Worm (Caenorhabditis elegans) whole organism, L4 larva: ENCODE data around the gene smg-9.

Source experiments
- F10B5.3 ChIP-seq: sonication (generic microtip); optimal IDR thresholded peaks from 2 replicates; lab custom pipeline; 2016; ENCODE audit warnings: mild to moderate bottlenecking, missing genetic modification characterization, missing compliant biosample characterization
- F26F4.8 ChIP-seq: fragments of 200-800 bp; sonication (Bioruptor generic); conservative IDR thresholded peaks from 2 replicates; pipeline ENCODE4 v1.3.6; 2022; ENCODE audit warnings: missing genetic modification characterization, missing compliant biosample characterization
- F49E8.2 ChIP-seq: sonication (generic microtip); optimal IDR thresholded peaks from 2 replicates; lab custom pipeline; 2016; ENCODE audit warnings: missing compliant biosample characterization, mild to moderate bottlenecking, missing genetic modification characterization, borderline replicate concordance
- T20F7.1 ChIP-seq: fragments of 200-800 bp; sonication (Bioruptor generic); optimal IDR thresholded peaks from 2 replicates; lab custom pipeline; 2018; ENCODE audit warnings: mild to moderate bottlenecking, missing genetic modification characterization, missing compliant biosample characterization
- Y5F2A.4 ChIP-seq: fragments of 200-800 bp; sonication (Bioruptor generic); optimal IDR thresholded peaks from 2 replicates; lab custom pipeline; 2018; ENCODE audit warnings: mild to moderate bottlenecking, missing genetic modification characterization, missing compliant biosample characterization
- Y75B8A.6 ChIP-seq: fragments of 200-800 bp; sonication (Bioruptor generic); IDR thresholded peaks from 2 replicates; pipeline ENCODE4 v1.3.6; 2022; ENCODE audit warnings: missing genetic modification reagents, missing genetic modification characterization, missing compliant biosample characterization
- aha-1 ChIP-seq: fragments of 150-350 bp; peaks from one replicate; lab custom pipeline; 2014; ENCODE audit warnings: missing biosample characterization, missing genetic modification characterization
- aly-2 ChIP-seq: sonication (generic microtip); optimal IDR thresholded peaks from 2 replicates; lab custom pipeline; 2018; ENCODE audit warnings: missing biosample characterization, missing genetic modification characterization
- attf-4 ChIP-seq: sonication (generic microtip); optimal IDR thresholded peaks from 3 replicates; lab custom pipeline; 2017; ENCODE audit warnings: missing biosample characterization, missing genetic modification characterization
- ceh-20 ChIP-seq: fragments of 200-800 bp; sonication (Bioruptor generic); IDR thresholded peaks from 2 replicates; pipeline ENCODE4 v1.3.6; 2022; ENCODE audit warnings: missing genetic modification reagents, missing genetic modification characterization, missing compliant biosample characterization
- ceh-32 ChIP-seq: sonication (generic microtip); optimal IDR thresholded peaks from 2 replicates; lab custom pipeline; 2016; ENCODE audit warnings: mild to moderate bottlenecking, missing genetic modification characterization, missing compliant biosample characterization; ENCODE audit not compliant: poor library complexity
- ceh-44 ChIP-seq: fragments of 200-800 bp; sonication (Bioruptor generic); IDR thresholded peaks from 2 replicates; pipeline ENCODE4 v1.3.6; 2022; ENCODE audit warnings: missing genetic modification reagents, missing genetic modification characterization, missing compliant biosample characterization
- ceh-62 ChIP-seq: sonication (generic microtip); optimal IDR thresholded peaks from 2 replicates; lab custom pipeline; 2017; ENCODE audit warnings: missing biosample characterization, missing genetic modification characterization
- ceh-82 ChIP-seq: sonication (generic microtip); optimal IDR thresholded peaks from 2 replicates; lab custom pipeline; 2017; ENCODE audit warnings: missing biosample characterization, missing genetic modification characterization
- ctbp-1 ChIP-seq: fragments of 200-800 bp; sonication (Bioruptor generic); IDR thresholded peaks from 2 replicates; pipeline ENCODE4 v1.3.6; 2022; ENCODE audit warnings: missing genetic modification reagents, missing genetic modification characterization, missing compliant biosample characterization
- daf-12 ChIP-seq: fragments of 150-350 bp; optimal IDR thresholded peaks from 2 replicates; lab custom pipeline; 2014; ENCODE audit warnings: missing biosample characterization, missing genetic modification reagents, missing genetic modification characterization
- daf-16 ChIP-seq, 3 experiments: sonication (generic microtip); optimal IDR thresholded peaks; 2 replicates each; lab custom pipeline; 2016 to 2017; ENCODE audit warnings: missing genetic modification characterization in 3 of 3, missing genetic modification reagents in 3 of 3, mild to moderate bottlenecking in 2 of 3, missing compliant biosample characterization in 2 of 3, missing biosample characterization in 1 of 3, moderate library complexity in 1 of 3
- daf-8 ChIP-seq: fragments of 200-800 bp; sonication (Bioruptor generic); IDR thresholded peaks from 2 replicates; pipeline ENCODE4 v1.3.6; 2022; ENCODE audit warnings: missing genetic modification characterization, missing compliant biosample characterization
- dmd-6 ChIP-seq: fragments of 200-800 bp; sonication (Bioruptor generic); IDR thresholded peaks from 2 replicates; pipeline ENCODE4 v1.3.6; 2022; ENCODE audit warnings: missing genetic modification reagents, missing genetic modification characterization, missing compliant biosample characterization
- dmd-9 ChIP-seq: fragments of 200-800 bp; sonication (Bioruptor generic); IDR thresholded peaks from 2 replicates; pipeline ENCODE4 v1.3.6; 2022; ENCODE audit warnings: missing genetic modification reagents, missing genetic modification characterization, missing compliant biosample characterization
- dpl-1 ChIP-seq: fragments of 150-350 bp; optimal IDR thresholded peaks from 2 replicates; lab custom pipeline; 2014; ENCODE audit warnings: missing biosample characterization, missing genetic modification reagents, missing genetic modification characterization
- fos-1 ChIP-seq: fragments of 150-350 bp; optimal IDR thresholded peaks from 2 replicates; lab custom pipeline; 2014; ENCODE audit warnings: missing biosample characterization, missing genetic modification characterization
- hlh-30 ChIP-seq: sonication (generic microtip); optimal IDR thresholded peaks from 2 replicates; lab custom pipeline; 2017; ENCODE audit warnings: antibody characterized with exemption, mild to moderate bottlenecking, missing genetic modification characterization, missing compliant biosample characterization; ENCODE audit not compliant: insufficient read depth
- lin-1 ChIP-seq: fragments of 200-800 bp; sonication (Bioruptor generic); IDR thresholded peaks from 2 replicates; pipeline ENCODE4 v1.3.6; 2022; ENCODE audit warnings: missing genetic modification reagents, missing genetic modification characterization, missing compliant biosample characterization
- lin-38 ChIP-seq: fragments of 200-800 bp; sonication (Bioruptor generic); IDR thresholded peaks from 2 replicates; pipeline ENCODE4 v1.3.6; 2022; ENCODE audit warnings: missing genetic modification reagents, missing genetic modification characterization, missing compliant biosample characterization
- lin-39 ChIP-seq: fragments of 150-350 bp; optimal IDR thresholded peaks from 2 replicates; lab custom pipeline; 2014; ENCODE audit warnings: missing biosample characterization, missing genetic modification reagents, missing genetic modification characterization
- lir-3 ChIP-seq: sonication (generic microtip); optimal IDR thresholded peaks from 2 replicates; lab custom pipeline; 2016; ENCODE audit warnings: mild to moderate bottlenecking, missing genetic modification characterization, missing compliant biosample characterization
- madf-5 ChIP-seq, 2 experiments: fragments of 200-800 bp; sonication (Bioruptor generic); IDR thresholded peaks; 2 replicates each; pipeline ENCODE4 v1.3.6; 2022; ENCODE audit warnings: missing compliant biosample characterization in 2 of 2, missing genetic modification characterization in 2 of 2
- mdl-1 ChIP-seq, 2 experiments: fragments of 150-350 bp in 1 of 2; sonication (generic microtip) in 1 of 2; optimal IDR thresholded peaks; 2 replicates each; lab custom pipeline; 2014 to 2017; ENCODE audit warnings: missing biosample characterization in 2 of 2, missing genetic modification characterization in 2 of 2
- mdt-29 ChIP-seq: fragments of 200-800 bp; sonication (Bioruptor generic); IDR thresholded peaks from 2 replicates; pipeline ENCODE4 v1.3.6; 2022; ENCODE audit warnings: missing genetic modification reagents, missing genetic modification characterization, missing compliant biosample characterization
- mep-1 ChIP-seq: fragments of 150-350 bp; sonication (generic microtip); optimal IDR thresholded peaks from 3 replicates; lab custom pipeline; 2014; ENCODE audit warnings: missing biosample characterization, missing genetic modification characterization
- nhr-237 ChIP-seq: sonication (generic microtip); optimal IDR thresholded peaks from 2 replicates; lab custom pipeline; 2017; ENCODE audit warnings: missing biosample characterization, missing genetic modification characterization
- nhr-25 ChIP-seq: sonication (generic microtip); optimal IDR thresholded peaks from 2 replicates; lab custom pipeline; 2017; ENCODE audit warnings: missing genetic modification characterization, mild to moderate bottlenecking, missing compliant biosample characterization, antibody characterized with exemption, moderate library complexity, borderline replicate concordance; ENCODE audit not compliant: insufficient read depth
- nhr-41 ChIP-seq: fragments of 200-800 bp; sonication (Bioruptor generic); IDR thresholded peaks from 2 replicates; pipeline ENCODE4 v1.3.6; 2022; ENCODE audit warnings: missing genetic modification reagents, missing genetic modification characterization, missing compliant biosample characterization
- nhr-42 ChIP-seq: fragments of 200-800 bp; sonication (Bioruptor generic); IDR thresholded peaks from 2 replicates; pipeline ENCODE4 v1.3.6; 2022; ENCODE audit warnings: missing genetic modification characterization, missing compliant biosample characterization
- nhr-77 ChIP-seq: fragments of 150-350 bp; optimal IDR thresholded peaks from 2 replicates; lab custom pipeline; 2014; ENCODE audit warnings: missing biosample characterization, missing genetic modification characterization
- pha-4 ChIP-seq, 2 experiments: fragments of 150-350 bp in 1 of 2; fragments of 200-800 bp in 1 of 2; sonication (Bioruptor generic) in 1 of 2; IDR thresholded peaks in 1 of 2; optimal IDR thresholded peaks in 1 of 2; 2 replicates each; pipeline versions ENCODE4 v1.3.6 to Lab custom; 2014 to 2022; ENCODE audit warnings: missing genetic modification characterization in 2 of 2, missing genetic modification reagents in 2 of 2, missing biosample characterization in 1 of 2, missing compliant biosample characterization in 1 of 2
- rbr-2 ChIP-seq: sonication (generic microtip); optimal IDR thresholded peaks from 2 replicates; lab custom pipeline; 2016; ENCODE audit warnings: missing genotype, missing genetic modification characterization, missing compliant biosample characterization
- set-16 ChIP-seq: fragments of 200-800 bp; sonication (Bioruptor generic); IDR thresholded peaks from 2 replicates; pipeline ENCODE4 v1.3.6; 2022; ENCODE audit warnings: missing genetic modification reagents, missing genetic modification characterization, missing compliant biosample characterization
- snpc-1.2 ChIP-seq: fragments of 200-800 bp; sonication (Bioruptor generic); IDR thresholded peaks from 2 replicates; pipeline ENCODE4 v1.3.6; 2022; ENCODE audit warnings: missing genetic modification reagents, missing genetic modification characterization, missing compliant biosample characterization
- unc-130 ChIP-seq: sonication (generic microtip); optimal IDR thresholded peaks from 2 replicates; lab custom pipeline; 2016; ENCODE audit warnings: missing genetic modification reagents, missing genetic modification characterization, missing compliant biosample characterization
- unc-62 ChIP-seq, 3 experiments: fragments of 150-350 bp in 1 of 3; sonication (generic microtip); optimal IDR thresholded peaks in 2 of 3; peaks in 1 of 3; 1 replicate in 1 of 3; 2 replicates in 2 of 3; lab custom pipeline; 2014 to 2017; ENCODE audit warnings: missing biosample characterization in 3 of 3, missing genetic modification characterization in 3 of 3, missing genetic modification reagents in 3 of 3, missing genotype in 1 of 3
- zfp-2 ChIP-seq: sonication (generic microtip); optimal IDR thresholded peaks from 2 replicates; lab custom pipeline; 2016; ENCODE audit warnings: mild to moderate bottlenecking, missing genetic modification characterization, missing compliant biosample characterization
- zfp-3 ChIP-seq: fragments of 200-800 bp; sonication (Bioruptor generic); conservative IDR thresholded peaks from 2 replicates; pipeline ENCODE4 v1.3.6; 2022; ENCODE audit warnings: missing genetic modification reagents, missing genetic modification characterization, missing compliant biosample characterization
- ztf-11 ChIP-seq: fragments of 150-350 bp; optimal IDR thresholded peaks from 2 replicates; lab custom pipeline; 2014; ENCODE audit warnings: missing biosample characterization, missing genetic modification characterization

smg-9 gene

DNA sequence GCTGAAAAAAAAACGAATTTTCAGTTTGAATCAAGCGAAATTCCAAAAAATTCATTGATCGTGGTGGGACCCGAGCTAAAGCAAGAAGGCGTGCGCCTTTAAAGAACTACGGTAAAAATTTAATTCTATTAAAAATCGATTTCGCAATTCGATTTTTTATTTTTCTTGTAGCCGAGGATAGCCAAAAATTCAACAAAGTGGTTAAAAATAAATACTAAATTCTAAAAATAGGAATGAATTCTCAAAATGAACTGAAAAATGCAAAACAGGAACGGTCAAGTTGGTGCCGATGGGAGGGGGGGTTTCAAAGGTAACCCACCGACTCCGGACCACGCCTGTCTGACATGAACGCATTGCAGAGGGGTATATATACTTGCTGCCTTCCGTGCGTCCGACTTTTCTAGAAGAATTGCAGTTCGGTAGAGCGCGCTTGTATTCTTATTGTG lies 48.5 kb upstream of the smg-9 start (continued):
- TF ChIP-seq aly-2 (no peak), fos-1 (tag; lab: Kevin White, UChicago) (no peak), mdt-29 (peak; percentile 50; the same call in 1 of the 2 replicates), mep-1 (tag; lab: Kevin White, UChicago) (peak; percentile 52), dmd-9 (GFP tag; lab: Robert Waterston, UW) (no peak), ceh-82 (no peak), madf-5 (GFP tag; IDR thresholded peaks at IDR 0.05; lab: Robert Waterston, UW) (no peak), snpc-1.2 (GFP tag; lab: Robert Waterston, UW) (no peak), lir-3 (no peak), rbr-2 (peak; percentile 64)
- TF ChIP-seq, all 104 proteins: peak for 45

ce11 chrII:14799367-14799766 lies 46.7 kb upstream of the smg-9 start:
- TF ChIP-seq nhr-25 (tag; lab: Kevin White, UChicago) (no peak), lin-1 (GFP tag; lab: Robert Waterston, UW) (no peak), zfp-3 (GFP tag; lab: Robert Waterston, UW) (0 out of 2 replicates have a peak, but pooled peaks have one; percentile 10), dmd-6 (GFP tag; lab: Robert Waterston, UW) (peak; percentile 17; the same call in 1 of the 2 replicates), hlh-30 (tag; lab: Kevin White, UChicago) (no peak), nhr-77 (no peak), nhr-42 (GFP tag; lab: Robert Waterston, UW) (0 out of 2 replicates have a peak, but pooled peaks have one; percentile 62), lin-38 (GFP tag; lab: Robert Waterston, UW) (no peak), nhr-237 (tag; lab: Kevin White, UChicago) (no peak), daf-8 (GFP tag; lab: Robert Waterston, UW) (no peak), madf-5 (GFP tag; IDR thresholded peaks at IDR 0.05; lab: Robert Waterston, UW) (0 out of 4 replicates have a peak, but pooled peaks of 1 of the 2 experiments have one; percentile 26), ctbp-1 (GFP tag; lab: Robert Waterston, UW) (0 out of 2 replicates have a peak, but pooled peaks have one; percentile 7), unc-130 (GFP tag; lab: Kevin White, UChicago) (no peak), F49E8.2 (tag; lab: Kevin White, UChicago) (no peak), set-16 (GFP tag; lab: Robert Waterston, UW) (peak; percentile 28; the same call in 1 of the 2 replicates), nhr-41 (no peak), pha-4 (GFP tag; IDR thresholded peaks at IDR 0.05; lab: Robert Waterston, UW) (no peak), pha-4 (tag; optimal IDR thresholded peaks at IDR 0.05; lab: Kevin White, UChicago) (no peak), ceh-44 (GFP tag; lab: Robert Waterston, UW) (no peak), dmd-9 (GFP tag; lab: Robert Waterston, UW) (0 out of 2 replicates have a peak, but pooled peaks have one; percentile 54), daf-12 (tag; lab: Kevin White, UChicago) (no peak), daf-16 (GFP tag; optimal IDR thresholded peaks at IDR 0.05; lab: Kevin White, UChicago) (no peak), daf-16 (tag; optimal IDR thresholded peaks at IDR 0.05; lab: Kevin White, UChicago) (no peak), ceh-32 (no peak)

DNA sequence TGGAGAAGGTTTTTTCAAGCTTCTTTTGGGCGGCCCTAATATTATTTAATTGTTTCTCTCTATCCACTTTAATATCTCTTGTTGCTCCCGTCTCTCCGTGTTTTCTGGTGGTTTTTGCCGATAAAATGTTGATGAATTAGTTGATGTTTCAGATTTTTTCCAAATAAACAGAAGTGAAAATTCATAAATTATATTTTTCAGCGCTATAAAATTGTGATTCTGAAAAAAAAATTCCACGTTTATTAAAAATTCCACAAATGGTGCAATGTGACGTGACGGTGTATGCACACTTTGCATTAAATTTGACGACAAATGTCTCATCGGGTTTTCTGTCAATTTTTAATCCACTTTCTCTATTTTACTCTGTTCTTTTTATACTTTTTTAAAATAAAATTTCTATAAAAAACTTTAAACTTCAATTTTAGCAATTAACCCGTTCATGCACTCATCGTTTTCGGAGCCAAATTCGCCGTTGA lies 45.4 kb upstream of the smg-9 start, which contains the start of gene tbc-20:
Gene tbc-20, plus strand, starts transcription at position 426 of the 476 bp plus-strand sequence.
- TF ChIP-seq ctbp-1 (GFP tag; lab: Robert Waterston, UW), result no peak
- TF ChIP-seq dpl-1 (GFP tag; lab: Kevin White, UChicago), result peak; percentile 61
- TF ChIP-seq lin-39 (tag; lab: Kevin White, UChicago), result no peak
- no peak for TF ChIP-seq ceh-20 (GFP tag; lab: Robert Waterston, UW)
- TF ChIP-seq mep-1 (tag; lab: Kevin White, UChicago), result peak; percentile 13
- TF ChIP-seq Y5F2A.4 (GFP tag; lab: Kevin White, UChicago), result no peak
- TF ChIP-seq ceh-62 (tag; lab: Kevin White, UChicago), result no peak
- no peak for TF ChIP-seq mdt-29
- TF ChIP-seq mdl-1 (tag; optimal IDR thresholded peaks at IDR 0.05; lab: Kevin White, UChicago), result no peak
- TF ChIP-seq zfp-2, result no peak
- peak; percentile 70 for TF ChIP-seq T20F7.1 (GFP tag; lab: Kevin White, UChicago)
- TF ChIP-seq aha-1 (tag; lab: Kevin White, UChicago), result peak; percentile 94
- TF ChIP-seq ztf-11, result no peak
- TF ChIP-seq F10B5.3 (tag; lab: Kevin White, UChicago), result no peak
- TF ChIP-seq Y75B8A.6, result no peak
- TF ChIP-seq fos-1 (tag; lab: Kevin White, UChicago), result no peak
- no peak for TF ChIP-seq F26F4.8 (GFP tag; lab: Robert Waterston, UW)
- peak in 1 of 2 experiments; percentile 54 for TF ChIP-seq unc-62 (GFP tag; optimal IDR thresholded peaks at IDR 0.05 in 1 of 2; lab: Kevin White, UChicago)
- no peak for TF ChIP-seq unc-62 (tag; optimal IDR thresholded peaks at IDR 0.05; lab: Kevin White, UChicago)
- TF ChIP-seq attf-4 (tag; lab: Kevin White, UChicago), result no peak
- peak; percentile 44; the same call in 1 of the 2 replicates for TF ChIP-seq lin-38 (GFP tag; lab: Robert Waterston, UW)
